Worm (Caenorhabditis elegans): ENCODE measurements around the gene nhr-138.
"Not testable (repeated sequence)": the region's sequence is repeated elsewhere in the genome, so short reads cannot be mapped to it uniquely, and the experiment has no call there.

nhr-138 gene

ce11 chrIV:9735750-9736149 is 10.7 kb downstream of the nhr-138 start:
- TF ChIP-seq ham-2 (GFP tag; optimal IDR thresholded peaks at IDR 0.05) (no peak), unc-62 (GFP tag; optimal IDR thresholded peaks at IDR 0.05) (no peak), unc-39 (tag; optimal IDR thresholded peaks at IDR 0.05) (no peak), pha-4 (tag; optimal IDR thresholded peaks at IDR 0.05) (no peak), hlh-1 (tag; optimal IDR thresholded peaks at IDR 0.05) (no peak), snpc-4 (tag; optimal IDR thresholded peaks at IDR 0.05) (no peak), blmp-1 (tag; optimal IDR thresholded peaks at IDR 0.05) (no peak), elt-1 (tag; optimal IDR thresholded peaks at IDR 0.05; ENCODE audit: borderline replicate concordance, insufficient read depth) (no peak), ceh-43 (GFP tag; optimal IDR thresholded peaks at IDR 0.05) (no peak), lsy-2 (tag; optimal IDR thresholded peaks at IDR 0.05) (no peak), mep-1 (tag; optimal IDR thresholded peaks at IDR 0.05) (no peak), cnd-1 (tag; optimal IDR thresholded peaks at IDR 0.05) (no peak), zip-8 (tag; optimal IDR thresholded peaks at IDR 0.05) (no peak), lin-32 (GFP tag; optimal IDR thresholded peaks at IDR 0.05) (no peak)

DNA sequence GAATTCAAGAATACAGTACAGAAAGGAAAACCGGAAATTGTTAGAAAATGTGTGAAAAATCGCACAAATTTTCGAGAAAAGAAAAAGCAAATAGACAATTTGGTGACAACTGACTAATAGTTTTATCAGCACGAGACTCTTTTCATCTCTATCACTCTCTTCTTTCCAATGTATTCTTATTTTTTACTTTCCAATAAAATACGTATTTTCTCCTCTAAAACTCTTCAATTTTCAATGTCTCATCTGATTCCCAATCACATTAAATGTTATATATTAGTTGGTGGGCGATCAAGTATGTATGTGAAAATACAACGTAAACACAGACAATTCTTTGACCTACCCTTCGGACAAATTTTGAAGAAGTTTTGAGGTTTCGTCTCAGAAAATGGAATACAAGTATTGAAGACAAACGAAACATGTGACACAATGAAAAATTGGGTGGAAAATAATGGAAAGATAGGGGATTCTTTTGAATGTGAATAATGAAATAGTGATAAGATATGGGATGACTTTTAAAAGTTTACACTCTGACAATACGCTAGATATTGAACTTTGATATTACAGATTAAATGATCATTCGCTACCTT is 12.2 kb downstream of the nhr-138 start, which contains the start of gene cka-1:
Gene cka-1, minus strand, starts transcription at position 418 of the 587 bp plus-strand sequence.
- TF ChIP-seq lin-13 (tag; optimal IDR thresholded peaks at IDR 0.05) (no peak), sem-2 (GFP tag; optimal IDR thresholded peaks at IDR 0.05) (no peak), sptf-1 (tag; optimal IDR thresholded peaks at IDR 0.05) (no peak), mab-5 (tag; optimal IDR thresholded peaks at IDR 0.05) (no peak), nhr-237 (tag; optimal IDR thresholded peaks at IDR 0.05) (no peak), elt-1 (tag; optimal IDR thresholded peaks at IDR 0.05; ENCODE audit: borderline replicate concordance, insufficient read depth) (no peak), unc-62 (GFP tag; optimal IDR thresholded peaks at IDR 0.05) (no peak), ztf-11 (tag; optimal IDR thresholded peaks at IDR 0.05) (no peak)

ce11 chrIV:9738194-9738593 is 13.1 kb downstream of the nhr-138 start, which contains the start of gene C28D4.10:
TSS of gene C28D4.10 (plus strand) at chrIV:9738494.
- TF ChIP-seq hlh-1 (tag; optimal IDR thresholded peaks at IDR 0.05) = no peak
- no peak for TF ChIP-seq unc-62 (GFP tag; optimal IDR thresholded peaks at IDR 0.05)
- no peak for TF ChIP-seq nhr-2 (tag; optimal IDR thresholded peaks at IDR 0.05)
- no peak for TF ChIP-seq flh-1 (GFP tag; optimal IDR thresholded peaks at IDR 0.05)
- TF ChIP-seq pha-4 (tag; optimal IDR thresholded peaks at IDR 0.05) = no peak
- no peak for TF ChIP-seq nhr-28 (tag; optimal IDR thresholded peaks at IDR 0.05)
- TF ChIP-seq ces-1 (GFP tag; optimal IDR thresholded peaks at IDR 0.05) = no peak
- TF ChIP-seq ztf-11 (tag; optimal IDR thresholded peaks at IDR 0.05) = no peak
- TF ChIP-seq nhr-76 (tag; optimal IDR thresholded peaks at IDR 0.05) = no peak
- no peak for TF ChIP-seq elt-3 (tag; optimal IDR thresholded peaks at IDR 0.05)
- no peak for TF ChIP-seq mep-1 (tag; optimal IDR thresholded peaks at IDR 0.05)
- TF ChIP-seq blmp-1 (tag; optimal IDR thresholded peaks at IDR 0.05) = no peak

ce11 chrIV:9739001-9739400 is 13.9 kb downstream of the nhr-138 start:
- TF ChIP-seq M03D4.4 (tag; optimal IDR thresholded peaks at IDR 0.05) (no peak), nhr-28 (tag; optimal IDR thresholded peaks at IDR 0.05) (no peak), sptf-1 (tag; optimal IDR thresholded peaks at IDR 0.05) (no peak), ces-1 (GFP tag; optimal IDR thresholded peaks at IDR 0.05) (no peak), unc-120 (tag; optimal IDR thresholded peaks at IDR 0.05; ENCODE audit: poor library complexity, severe bottlenecking) (no peak), elt-1 (tag; optimal IDR thresholded peaks at IDR 0.05; ENCODE audit: borderline replicate concordance, insufficient read depth) (no peak), ceh-43 (GFP tag; optimal IDR thresholded peaks at IDR 0.05) (no peak), ceh-39 (tag; optimal IDR thresholded peaks at IDR 0.05) (no peak), nhr-12 (tag; optimal IDR thresholded peaks at IDR 0.05) (no peak), cnd-1 (tag; optimal IDR thresholded peaks at IDR 0.05) (no peak), nhr-237 (tag; optimal IDR thresholded peaks at IDR 0.05) (no peak), flh-1 (GFP tag; optimal IDR thresholded peaks at IDR 0.05) (no peak), nhr-2 (tag; optimal IDR thresholded peaks at IDR 0.05) (no peak), ceh-83 (GFP tag; optimal IDR thresholded peaks at IDR 0.05) (no peak)

DNA sequence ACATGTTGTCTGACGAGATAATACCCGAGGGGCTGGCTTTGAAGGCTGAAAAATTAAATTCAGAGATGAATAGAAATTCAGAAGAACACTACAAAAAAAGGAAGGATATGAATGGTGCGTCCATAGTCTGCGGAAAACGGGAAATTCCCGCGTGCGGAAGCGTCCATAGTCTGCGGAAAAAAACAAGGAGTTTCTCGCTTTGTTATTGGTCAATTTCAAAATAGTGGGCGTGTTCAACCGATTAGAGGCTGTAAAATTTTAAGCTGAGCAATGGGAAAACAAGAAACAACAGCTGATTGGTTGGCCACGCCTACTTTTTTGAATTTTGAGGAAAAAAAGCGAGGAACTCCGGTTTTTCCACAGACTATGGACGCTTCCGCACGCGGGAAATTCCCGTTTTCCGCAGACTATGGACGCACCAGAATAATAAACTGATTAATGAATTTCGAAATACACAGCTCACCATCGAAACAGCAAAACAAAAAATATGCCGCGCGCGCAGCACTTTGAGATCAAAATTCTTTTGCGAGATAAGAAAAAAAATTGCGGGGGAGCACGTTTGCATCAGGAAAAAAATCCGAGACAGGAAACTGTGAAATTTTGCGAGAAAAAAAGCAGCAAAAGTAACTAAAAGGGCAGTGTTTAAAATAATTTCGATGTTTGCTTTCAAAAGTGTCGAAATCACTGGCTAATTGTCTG is 15.9 kb downstream of the nhr-138 start, which contains the start of gene gln-6:
Gene gln-6, minus strand, starts transcription at position 51 of the 699 bp plus-strand sequence.
- not testable (repeated sequence) for TF ChIP-seq mab-5 (tag; optimal IDR thresholded peaks at IDR 0.05); elt-1 (tag; optimal IDR thresholded peaks at IDR 0.05; ENCODE audit: borderline replicate concordance, insufficient read depth); pha-4 (tag; optimal IDR thresholded peaks at IDR 0.05)

Data from whole organism, mixed stage, embryonic.